Worm (Caenorhabditis elegans) whole organism, L4 larva: ENCODE results near the gene txt-19.

Experiments used
- F44E2.7 ChIP-seq: fragments of 200-800 bp; sonication (Bioruptor generic); IDR thresholded peaks from 2 replicates; pipeline ENCODE4 v2.1.2; 2022; ENCODE audit warnings: missing genetic modification characterization, missing compliant biosample characterization
- aha-1 ChIP-seq: fragments of 150-350 bp; peaks from one replicate; lab custom pipeline; 2014; ENCODE audit warnings: missing biosample characterization, missing genetic modification characterization
- arid-1 ChIP-seq: fragments of 200-800 bp; sonication (Bioruptor generic); conservative IDR thresholded peaks from 2 replicates; pipeline ENCODE4 v1.3.6; 2022; ENCODE audit warnings: missing genetic modification reagents, missing genetic modification characterization, missing compliant biosample characterization
- ceh-32 ChIP-seq: sonication (generic microtip); optimal IDR thresholded peaks from 2 replicates; lab custom pipeline; 2016; ENCODE audit warnings: mild to moderate bottlenecking, missing genetic modification characterization, missing compliant biosample characterization; ENCODE audit not compliant: poor library complexity
- daf-16 ChIP-seq, 3 experiments: sonication (generic microtip); optimal IDR thresholded peaks; 2 replicates each; lab custom pipeline; 2016 to 2017; ENCODE audit warnings: missing genetic modification characterization in 3 of 3, missing genetic modification reagents in 3 of 3, mild to moderate bottlenecking in 2 of 3, missing compliant biosample characterization in 2 of 3, missing biosample characterization in 1 of 3, moderate library complexity in 1 of 3
- dmd-6 ChIP-seq: fragments of 200-800 bp; sonication (Bioruptor generic); IDR thresholded peaks from 2 replicates; pipeline ENCODE4 v1.3.6; 2022; ENCODE audit warnings: missing genetic modification reagents, missing genetic modification characterization, missing compliant biosample characterization
- dpl-1 ChIP-seq: fragments of 150-350 bp; optimal IDR thresholded peaks from 2 replicates; lab custom pipeline; 2014; ENCODE audit warnings: missing biosample characterization, missing genetic modification reagents, missing genetic modification characterization
- dve-1 ChIP-seq: sonication (generic microtip); optimal IDR thresholded peaks from 2 replicates; lab custom pipeline; 2017; ENCODE audit warnings: antibody characterized with exemption, mild to moderate bottlenecking, missing genetic modification characterization, missing compliant biosample characterization; ENCODE audit not compliant: insufficient read depth
- hlh-11 ChIP-seq: fragments of 200-800 bp; sonication (Bioruptor generic); optimal IDR thresholded peaks from 2 replicates; lab custom pipeline; 2018; ENCODE audit warnings: mild to moderate bottlenecking, missing genetic modification characterization, missing compliant biosample characterization
- hmg-1.1 ChIP-seq: fragments of 200-800 bp; sonication (Bioruptor generic); IDR thresholded peaks from 2 replicates; pipeline ENCODE4 v1.3.6; 2022; ENCODE audit warnings: missing genetic modification reagents, missing genetic modification characterization, missing compliant biosample characterization
- lin-38 ChIP-seq: fragments of 200-800 bp; sonication (Bioruptor generic); IDR thresholded peaks from 2 replicates; pipeline ENCODE4 v1.3.6; 2022; ENCODE audit warnings: missing genetic modification reagents, missing genetic modification characterization, missing compliant biosample characterization
- lin-39 ChIP-seq: fragments of 150-350 bp; optimal IDR thresholded peaks from 2 replicates; lab custom pipeline; 2014; ENCODE audit warnings: missing biosample characterization, missing genetic modification reagents, missing genetic modification characterization
- lsy-2 ChIP-seq, 2 experiments: fragments of 150-350 bp in 1 of 2; sonication (generic microtip) in 1 of 2; optimal IDR thresholded peaks; 2 replicates each; lab custom pipeline; 2014 to 2017; ENCODE audit warnings: missing biosample characterization in 2 of 2, missing genetic modification characterization in 2 of 2
- madf-5 ChIP-seq, 2 experiments: fragments of 200-800 bp; sonication (Bioruptor generic); IDR thresholded peaks; 2 replicates each; pipeline ENCODE4 v1.3.6; 2022; ENCODE audit warnings: missing compliant biosample characterization in 2 of 2, missing genetic modification characterization in 2 of 2
- mes-2 ChIP-seq: sonication (generic microtip); optimal IDR thresholded peaks from 2 replicates; lab custom pipeline; 2016; ENCODE audit warnings: missing genotype, mild to moderate bottlenecking, missing genetic modification characterization, missing compliant biosample characterization; ENCODE audit not compliant: poor library complexity, severe bottlenecking
- mxl-3 ChIP-seq: fragments of 200-800 bp; sonication (Bioruptor generic); optimal IDR thresholded peaks from 2 replicates; lab custom pipeline; 2018; ENCODE audit warnings: mild to moderate bottlenecking, missing genetic modification characterization, missing compliant biosample characterization
- nhr-10 ChIP-seq: fragments of 150-350 bp; optimal IDR thresholded peaks from 2 replicates; lab custom pipeline; 2014; ENCODE audit warnings: missing biosample characterization, missing genetic modification characterization
- nhr-28 ChIP-seq: fragments of 150-350 bp; optimal IDR thresholded peaks from 2 replicates; lab custom pipeline; 2014; ENCODE audit warnings: missing biosample characterization, missing genetic modification characterization
- nhr-48 ChIP-seq: sonication (generic microtip); optimal IDR thresholded peaks from 2 replicates; lab custom pipeline; 2016; ENCODE audit warnings: mild to moderate bottlenecking, missing genetic modification characterization, missing compliant biosample characterization
- nhr-77 ChIP-seq: fragments of 150-350 bp; optimal IDR thresholded peaks from 2 replicates; lab custom pipeline; 2014; ENCODE audit warnings: missing biosample characterization, missing genetic modification characterization
- pha-4 ChIP-seq, 2 experiments: fragments of 150-350 bp in 1 of 2; fragments of 200-800 bp in 1 of 2; sonication (Bioruptor generic) in 1 of 2; IDR thresholded peaks in 1 of 2; optimal IDR thresholded peaks in 1 of 2; 2 replicates each; pipeline versions ENCODE4 v1.3.6 to Lab custom; 2014 to 2022; ENCODE audit warnings: missing genetic modification characterization in 2 of 2, missing genetic modification reagents in 2 of 2, missing biosample characterization in 1 of 2, missing compliant biosample characterization in 1 of 2
- pqm-1 ChIP-seq: sonication (generic microtip); optimal IDR thresholded peaks from 2 replicates; lab custom pipeline; 2017; ENCODE audit warnings: missing biosample characterization, missing genetic modification characterization
- skn-1 ChIP-seq: fragments of 150-350 bp; optimal IDR thresholded peaks from 2 replicates; lab custom pipeline; 2014; ENCODE audit warnings: missing biosample characterization, missing genetic modification characterization
- snpc-4 ChIP-seq: fragments of 150-350 bp; optimal IDR thresholded peaks from 2 replicates; lab custom pipeline; 2014; ENCODE audit warnings: missing biosample characterization, missing genetic modification characterization
- unc-130 ChIP-seq: sonication (generic microtip); optimal IDR thresholded peaks from 2 replicates; lab custom pipeline; 2016; ENCODE audit warnings: missing genetic modification reagents, missing genetic modification characterization, missing compliant biosample characterization
- unc-62 ChIP-seq, 3 experiments: fragments of 150-350 bp in 1 of 3; sonication (generic microtip); optimal IDR thresholded peaks in 2 of 3; peaks in 1 of 3; 1 replicate in 1 of 3; 2 replicates in 2 of 3; lab custom pipeline; 2014 to 2017; ENCODE audit warnings: missing biosample characterization in 3 of 3, missing genetic modification characterization in 3 of 3, missing genetic modification reagents in 3 of 3, missing genotype in 1 of 3
- zag-1 ChIP-seq: fragments of 150-350 bp; optimal IDR thresholded peaks from 2 replicates; lab custom pipeline; 2014; ENCODE audit warnings: missing biosample characterization, missing genetic modification characterization
- ztf-7 ChIP-seq: fragments of 150-350 bp; optimal IDR thresholded peaks from 2 replicates; lab custom pipeline; 2014; ENCODE audit warnings: missing biosample characterization, missing genetic modification characterization

Gene txt-19

DNA sequence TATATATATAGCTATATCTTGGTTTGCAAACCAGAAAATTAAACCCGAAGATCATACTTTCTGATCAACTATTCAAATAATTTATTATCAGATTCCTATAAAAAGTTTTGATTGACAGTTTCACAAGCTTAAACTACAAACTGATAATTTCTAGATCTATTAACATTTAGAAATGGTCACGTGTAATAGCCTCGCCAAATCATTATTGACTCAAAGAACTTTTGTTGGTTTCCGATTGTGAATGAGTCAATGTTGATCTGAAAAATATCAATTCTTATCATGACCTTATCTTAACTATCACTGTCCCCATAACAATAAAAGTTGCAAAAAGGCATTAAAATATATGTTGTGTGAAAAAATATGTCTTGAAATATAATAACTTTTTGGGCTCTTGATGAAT lies 3.6 kb upstream of the txt-19 start (continued):
- TF ChIP-seq F44E2.7: no peak
- TF ChIP-seq snpc-4: no peak
- no peak for TF ChIP-seq lin-38 (GFP tag; lab: Robert Waterston, UW)
- TF ChIP-seq zag-1 (tag; lab: Kevin White, UChicago): no peak
- TF ChIP-seq lsy-2 (tag; optimal IDR thresholded peaks at IDR 0.05; lab: Kevin White, UChicago): peak in 1 of 2 experiments; percentile 42

DNA sequence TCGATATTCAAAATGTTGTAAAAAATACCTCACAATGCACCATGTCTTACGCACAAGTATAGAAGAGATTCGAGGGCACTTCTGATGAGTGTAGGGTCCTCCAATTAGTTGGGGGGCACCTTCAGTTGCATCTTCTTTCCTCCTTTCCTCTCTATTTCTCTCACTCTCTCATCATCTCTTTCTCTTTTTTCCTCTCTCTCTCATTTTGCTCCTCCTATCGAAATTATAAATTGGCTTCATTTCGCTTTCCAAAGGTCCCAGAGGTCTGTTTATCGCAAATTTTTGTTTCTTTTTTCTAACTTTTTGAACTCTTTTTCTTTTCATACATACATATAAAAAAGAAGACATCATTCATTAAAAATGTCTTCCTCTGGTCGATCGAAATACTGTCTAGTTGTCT lies 2.8 kb upstream of the txt-19 start:
- no peak for TF ChIP-seq pqm-1 (tag; lab: Kevin White, UChicago)
- no peak for TF ChIP-seq dve-1
- TF ChIP-seq lin-38 (GFP tag; lab: Robert Waterston, UW): no peak
- no peak for TF ChIP-seq skn-1
- TF ChIP-seq, all 104 proteins: peak for 0

DNA sequence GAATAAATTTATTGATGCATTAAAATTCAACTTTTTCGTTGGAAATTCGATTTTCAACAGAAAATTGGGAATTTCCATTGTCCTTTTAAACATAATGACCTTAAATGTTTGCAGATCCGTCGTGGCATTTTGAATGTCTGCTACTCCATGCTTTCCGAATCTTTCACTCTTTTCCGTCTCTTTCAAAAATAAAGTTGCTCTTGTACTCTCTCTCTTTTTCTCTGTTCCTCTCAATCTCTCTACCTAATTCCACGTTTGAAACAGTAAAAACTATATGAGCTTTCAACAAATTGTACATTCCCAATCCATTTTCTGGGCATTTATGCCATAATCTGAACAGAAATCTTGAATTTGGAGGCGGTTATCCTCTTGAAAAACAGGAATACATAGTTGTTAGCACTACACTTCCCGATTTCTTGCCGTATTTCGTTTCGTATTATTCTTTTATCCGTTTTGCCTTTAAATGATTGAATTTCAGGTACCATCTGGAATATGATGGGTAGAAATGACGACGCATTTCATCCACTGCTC lies 3.4 kb downstream of the txt-19 start, which contains the start of gene srf-3:
Gene srf-3, plus strand, starts transcription at position 481 of the 531 bp plus-strand sequence.
- TF ChIP-seq aha-1 (peak; percentile 41), lin-39 (tag; lab: Kevin White, UChicago) (no peak), nhr-48 (no peak), lsy-2 (tag; optimal IDR thresholded peaks at IDR 0.05; lab: Kevin White, UChicago) (peak in 1 of 2 experiments; percentile 12), dve-1 (peak; percentile 24), daf-16 (GFP tag; optimal IDR thresholded peaks at IDR 0.05; lab: Kevin White, UChicago) (no peak), daf-16 (tag; optimal IDR thresholded peaks at IDR 0.05; lab: Kevin White, UChicago) (peak; percentile 12), madf-5 (GFP tag; IDR thresholded peaks at IDR 0.05; lab: Robert Waterston, UW) (no peak), mes-2 (peak; percentile 4), hmg-1.1 (peak; percentile 32; the same call in 1 of the 2 replicates)

DNA sequence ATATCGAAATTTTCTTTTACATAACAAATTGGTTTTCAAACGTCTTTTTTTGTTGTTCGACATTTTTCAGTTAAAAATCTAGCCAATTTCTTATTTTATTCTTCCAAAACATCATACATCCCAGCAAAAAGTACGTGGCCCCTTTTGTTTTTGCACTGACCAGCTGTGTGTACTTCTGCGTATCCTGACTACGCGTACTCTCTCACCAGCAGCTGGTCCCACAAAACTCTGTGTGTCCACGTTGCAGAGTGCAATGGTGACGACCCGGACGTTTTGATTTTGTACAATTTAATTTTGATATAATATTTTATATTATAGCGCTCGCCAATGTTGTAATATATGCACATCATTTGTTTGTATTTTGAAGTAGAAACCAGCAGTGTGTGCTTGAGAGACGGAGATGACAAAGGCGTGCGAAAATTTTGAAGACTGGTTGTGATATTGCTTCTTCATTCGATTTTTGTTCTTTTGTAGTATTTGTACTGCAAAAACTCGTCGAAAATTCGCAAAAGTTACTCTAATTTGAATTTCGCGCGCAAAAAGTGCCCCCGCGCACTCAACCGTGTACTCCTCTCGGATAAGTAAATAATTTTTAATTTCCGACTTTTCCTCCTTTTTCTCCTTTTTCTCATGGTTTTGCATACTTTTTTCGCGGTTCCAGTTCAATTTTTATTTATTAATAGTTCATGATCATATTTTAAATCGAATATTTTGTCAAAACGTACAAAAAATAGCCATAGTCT lies 8.8 kb downstream of the txt-19 start:
- no peak for TF ChIP-seq unc-130
- TF ChIP-seq nhr-28 (tag; lab: Kevin White, UChicago): peak; percentile 3
- TF ChIP-seq ztf-7 (tag; lab: Kevin White, UChicago): no peak
- peak; percentile 19 for TF ChIP-seq mes-2
- TF ChIP-seq arid-1 (GFP tag; lab: Robert Waterston, UW): no peak
- TF ChIP-seq pqm-1 (tag; lab: Kevin White, UChicago): no peak
- TF ChIP-seq pha-4 (GFP tag; IDR thresholded peaks at IDR 0.05; lab: Robert Waterston, UW): peak; percentile 15; the same call in 1 of the 2 replicates
- no peak for TF ChIP-seq pha-4 (tag; optimal IDR thresholded peaks at IDR 0.05; lab: Kevin White, UChicago)
- peak; percentile 47 for TF ChIP-seq dpl-1 (GFP tag; lab: Kevin White, UChicago)
- no peak for TF ChIP-seq nhr-77 (tag; lab: Kevin White, UChicago)
- peak; percentile 38; the same call in 1 of the 2 replicates for TF ChIP-seq lin-38 (GFP tag; lab: Robert Waterston, UW)
- TF ChIP-seq mxl-3 (GFP tag; lab: Kevin White, UChicago): no peak
- TF ChIP-seq hlh-11 (tag; lab: Kevin White, UChicago): peak; percentile 25
- 0 out of 2 replicates have a peak, but pooled peaks have one; percentile 19 for TF ChIP-seq dmd-6 (GFP tag; lab: Robert Waterston, UW)

DNA sequence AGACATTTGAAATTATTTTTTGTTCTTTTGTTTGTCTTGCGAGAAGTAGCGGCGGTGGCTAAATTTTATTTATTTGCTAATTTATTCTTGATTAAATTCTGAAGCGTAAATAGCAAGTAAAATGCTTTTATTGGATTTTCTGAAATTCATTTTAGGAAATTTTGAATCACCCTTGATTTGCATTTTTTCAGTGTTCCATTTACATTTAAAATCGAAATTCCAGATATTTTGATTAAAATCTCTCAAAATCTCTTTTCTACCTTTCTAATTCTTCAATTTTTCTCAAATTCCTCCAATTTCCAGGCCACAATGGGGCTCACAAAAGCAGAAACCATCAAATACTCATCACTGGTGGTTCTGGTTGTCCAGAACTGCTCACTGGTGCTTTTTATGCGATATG lies 9.5 kb downstream of the txt-19 start, which contains the start of gene nstp-5:
Gene nstp-5, plus strand, starts transcription at position 301 of the 400 bp plus-strand sequence.
- peak; percentile 41 for TF ChIP-seq aha-1
- no peak for TF ChIP-seq nhr-10 (tag; lab: Kevin White, UChicago)

DNA sequence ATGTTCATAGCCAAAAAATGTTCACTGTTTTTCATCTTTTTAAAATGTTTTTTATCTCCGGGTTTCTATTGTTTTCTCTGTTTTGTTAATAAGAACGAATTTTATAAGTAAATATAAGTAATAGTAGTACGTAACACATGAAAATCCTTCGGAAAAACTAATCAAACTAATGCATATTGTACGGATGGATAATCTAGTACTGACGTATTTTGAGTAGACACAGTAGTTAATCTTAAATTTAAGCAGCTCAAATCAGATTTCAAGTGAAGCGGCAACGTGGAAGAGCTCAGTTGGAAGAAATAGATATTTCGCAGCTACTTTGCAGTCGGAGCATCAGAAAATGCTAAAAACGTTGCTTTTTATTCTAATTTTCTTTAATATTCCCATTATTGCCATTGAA lies 14.1 kb downstream of the txt-19 start, which contains the start of gene gcy-18:
Gene gcy-18, plus strand, starts transcription at position 301 of the 400 bp plus-strand sequence.
- TF ChIP-seq ceh-32 (tag; lab: Kevin White, UChicago) (no peak), unc-62 (GFP tag; optimal IDR thresholded peaks at IDR 0.05 in 1 of 2; lab: Kevin White, UChicago) (peak in 1 of 2 experiments; percentile 77), unc-62 (tag; optimal IDR thresholded peaks at IDR 0.05; lab: Kevin White, UChicago) (no peak)
